Fruit fly (Drosophila melanogaster) whole organism, embryonic: Measurements from ENCODE around the gene CG43638.

ENCODE experiments used
- Atf3 ChIP-seq: fragments of 200-800 bp; sonication (Bioruptor generic); optimal IDR thresholded peaks from 3 replicates; lab custom pipeline; 2016; ENCODE audit warnings: missing biosample characterization, missing genetic modification characterization
- BEAF-32 ChIP-seq: fragments of 200-800 bp; sonication (Bioruptor generic); optimal IDR thresholded peaks from 3 replicates; lab custom pipeline; 2017; ENCODE audit warnings: missing biosample characterization, missing genetic modification characterization, mild to moderate bottlenecking, moderate library complexity, missing genetic modification reagents
- CG12942 ChIP-seq: fragments of 200-800 bp; sonication (Bioruptor generic); optimal IDR thresholded peaks from 3 replicates; lab custom pipeline; 2016; ENCODE audit warnings: missing biosample characterization, missing genetic modification characterization
- CG2202 ChIP-seq: fragments of 200-800 bp; sonication (Bioruptor generic); optimal IDR thresholded peaks from 2 replicates; lab custom pipeline; 2018; ENCODE audit warnings: missing biosample characterization, mild to moderate bottlenecking, missing genetic modification characterization
- CG6272 ChIP-seq: fragments of 200-800 bp; sonication (Bioruptor generic); IDR thresholded peaks from 2 replicates; pipeline ENCODE4 v1.3.6; 2022; ENCODE audit warnings: missing biosample characterization, missing genetic modification characterization
- CG7839 ChIP-seq: fragments of 200-800 bp; sonication (Bioruptor generic); optimal IDR thresholded peaks from 3 replicates; lab custom pipeline; 2018; ENCODE audit warnings: missing biosample characterization, mild to moderate bottlenecking, missing genetic modification characterization, moderate library complexity
- Gsc ChIP-seq: fragments of 200-800 bp; sonication (Bioruptor generic); IDR thresholded peaks from 2 replicates; pipeline ENCODE4 v1.3.6; 2022; ENCODE audit warnings: missing biosample characterization, missing genetic modification characterization
- Oli ChIP-seq: fragments of 200-800 bp; sonication (Bioruptor generic); optimal IDR thresholded peaks from 2 replicates; lab custom pipeline; 2018; ENCODE audit warnings: missing biosample characterization, mild to moderate bottlenecking, missing genetic modification characterization, moderate library complexity
- Sin3A ChIP-seq: fragments of >200 bp; optimal IDR thresholded peaks from 2 replicates; lab custom pipeline; 2018
- bigmax ChIP-seq: fragments of 200-800 bp; sonication (Bioruptor generic); optimal IDR thresholded peaks from 2 replicates; lab custom pipeline; 2018; ENCODE audit warnings: missing biosample characterization, mild to moderate bottlenecking, missing genetic modification characterization
- gce ChIP-seq: fragments of 200-800 bp; sonication (Bioruptor generic); IDR thresholded peaks from 3 replicates; pipeline ENCODE4 v1.3.6; 2022; ENCODE audit warnings: missing biosample characterization, missing genetic modification characterization
- lmd ChIP-seq: fragments of 200-800 bp; sonication (Bioruptor generic); IDR thresholded peaks from 2 replicates; pipeline ENCODE4 v1.3.6; 2022; ENCODE audit warnings: missing biosample characterization, missing genetic modification characterization

DNA sequence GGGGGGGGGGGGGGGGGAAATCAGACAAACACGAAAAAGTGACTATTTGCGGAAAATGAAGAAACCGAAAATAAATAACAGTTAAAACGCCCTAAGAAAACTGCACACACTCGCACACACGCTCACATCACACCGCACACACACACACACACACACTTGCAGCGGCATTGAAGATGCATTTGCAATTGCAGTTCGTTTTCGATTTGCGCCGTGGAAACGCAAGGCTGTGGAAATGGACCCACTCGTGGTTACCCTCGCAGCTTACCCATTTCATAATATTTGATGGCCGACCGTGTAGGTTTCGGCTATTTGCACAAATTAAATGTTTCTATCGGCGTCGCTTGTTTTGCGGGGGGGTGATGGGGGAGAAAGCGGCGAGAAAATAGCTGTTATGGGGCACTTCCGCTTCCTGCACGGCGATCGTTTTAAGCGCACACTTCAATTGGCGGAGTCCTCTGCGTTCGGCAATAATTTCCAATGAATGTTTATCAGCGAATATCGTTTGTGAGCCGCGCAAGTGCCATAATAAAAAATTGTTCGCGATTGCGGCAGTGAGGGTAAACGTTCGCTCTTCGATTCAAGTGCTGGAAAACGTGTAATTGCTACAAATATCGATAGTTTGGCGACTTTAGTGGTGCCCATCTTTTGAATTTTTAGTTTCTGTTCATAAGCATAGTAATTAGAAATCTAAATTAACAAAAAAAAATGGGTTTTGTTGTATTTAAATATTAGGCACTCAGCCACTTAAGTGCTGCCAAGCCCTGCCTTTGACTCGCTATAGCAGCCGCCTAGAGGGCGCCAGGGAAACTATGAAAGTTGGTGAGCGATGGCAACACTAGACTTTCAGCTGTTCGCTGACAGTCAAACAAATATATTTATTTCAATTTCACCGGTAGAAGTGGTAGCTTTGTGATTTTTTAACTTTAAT is 41.8 kb upstream of the CG43638 start, which contains the start of the genes Pop2 and CG6928:
- peak; percentile 93 for TF ChIP-seq BEAF-32 (GFP tag; lab: Kevin White, UChicago)
- TF ChIP-seq Oli (tag; lab: Kevin White, UChicago): peak; percentile 44
- 0 out of 3 replicates have a peak, but pooled peaks have one; percentile 5 for TF ChIP-seq gce (GFP tag; lab: Robert Waterston, UW)
- TF ChIP-seq Sin3A: peak; percentile 99
- no peak for TF ChIP-seq bigmax
- no peak for TF ChIP-seq CG2202 (tag; lab: Kevin White, UChicago)
- no peak for TF ChIP-seq Gsc
- peak; percentile 48 for TF ChIP-seq Atf3
- peak; percentile 69 for TF ChIP-seq CG6272
- peak; percentile 71 for TF ChIP-seq lmd (GFP tag; lab: Robert Waterston, UW)
- peak; percentile 61 for TF ChIP-seq CG7839 (tag; lab: Kevin White, UChicago)
- peak; percentile 79 for TF ChIP-seq CG12942 (GFP tag; lab: Kevin White, UChicago)
